Worm (Caenorhabditis elegans): Measurements from ENCODE around the gene srxa-7.
"Not testable (repeated sequence)": the region's sequence is repeated elsewhere in the genome, so short reads cannot be mapped to it uniquely, and the experiment has no call there.

ce11 chrV:16338287-16339092, 31.1 kb downstream of the srxa-7 start, which contains the start of gene slc-9B.2:
- not testable (repeated sequence) for TF ChIP-seq let-526 (GFP tag; IDR thresholded peaks at IDR 0.05); B0019.2 (GFP tag; conservative IDR thresholded peaks at IDR 0.05); tbx-9 (tag; optimal IDR thresholded peaks at IDR 0.05; ENCODE audit: borderline replicate concordance); snpc-4 (GFP tag; optimal IDR thresholded peaks at IDR 0.05); attf-5 (GFP tag; optimal IDR thresholded peaks at IDR 0.05)
- TF ChIP-seq snpc-4 (tag; optimal IDR thresholded peaks at IDR 0.05): peak; percentile 7 to 77 (median 42)
- peak; percentile 23 for TF ChIP-seq chd-7 (tag; optimal IDR thresholded peaks at IDR 0.05)

Measured in whole organism, young adult.